Fruit fly (Drosophila melanogaster): ENCODE measurements around the gene Rbp6.

Rbp6 gene

dm6 chr3L:17053932-17054331 is 184.1 kb downstream of the Rbp6 start:
- TF ChIP-seq h (optimal IDR thresholded peaks at IDR 0.05) = no peak
- TF ChIP-seq Myc (optimal IDR thresholded peaks at IDR 0.05) = no peak
- TF ChIP-seq insv (optimal IDR thresholded peaks at IDR 0.05) = no peak
- TF ChIP-seq Sin3A (optimal IDR thresholded peaks at IDR 0.05) = no peak
- TF ChIP-seq psq (optimal IDR thresholded peaks at IDR 0.05) = no peak
- TF ChIP-seq ttk (optimal IDR thresholded peaks at IDR 0.05) = no peak

dm6 chr3L:17052388-17052905 is 185.6 kb downstream of the Rbp6 start:
- TF ChIP-seq psq (optimal IDR thresholded peaks at IDR 0.05) (no peak), ttk (optimal IDR thresholded peaks at IDR 0.05) (no peak), h (optimal IDR thresholded peaks at IDR 0.05) (no peak), Myc (optimal IDR thresholded peaks at IDR 0.05) (no peak), Sin3A (optimal IDR thresholded peaks at IDR 0.05) (no peak), insv (optimal IDR thresholded peaks at IDR 0.05) (no peak)

dm6 chr3L:17051472-17051871 is 186.5 kb downstream of the Rbp6 start:
- TF ChIP-seq Sin3A (optimal IDR thresholded peaks at IDR 0.05) = no peak
- no peak for TF ChIP-seq ttk (optimal IDR thresholded peaks at IDR 0.05)
- no peak for TF ChIP-seq Myc (optimal IDR thresholded peaks at IDR 0.05)
- TF ChIP-seq psq (optimal IDR thresholded peaks at IDR 0.05) = no peak

- TF ChIP-seq Myc (optimal IDR thresholded peaks at IDR 0.05) (no peak), ttk (optimal IDR thresholded peaks at IDR 0.05) (no peak), psq (optimal IDR thresholded peaks at IDR 0.05) (no peak), insv (optimal IDR thresholded peaks at IDR 0.05) (no peak), Sin3A (optimal IDR thresholded peaks at IDR 0.05) (no peak), h (optimal IDR thresholded peaks at IDR 0.05) (no peak)
Observed at dm6 chr3L:17050661-17051452, 187.2 kb downstream of the Rbp6 start.

- TF ChIP-seq h (optimal IDR thresholded peaks at IDR 0.05) (no peak), Myc (optimal IDR thresholded peaks at IDR 0.05) (no peak), Sin3A (optimal IDR thresholded peaks at IDR 0.05) (no peak), psq (optimal IDR thresholded peaks at IDR 0.05) (no peak), insv (optimal IDR thresholded peaks at IDR 0.05) (no peak), ttk (optimal IDR thresholded peaks at IDR 0.05) (no peak)
Observed at dm6 chr3L:17049912-17050345, 188.1 kb downstream of the Rbp6 start.

dm6 chr3L:17049314-17049713 is 188.7 kb downstream of the Rbp6 start, which contains the start of gene rogdi:
Gene rogdi (plus strand): TSS chr3L:17049512.
- TF ChIP-seq ttk (optimal IDR thresholded peaks at IDR 0.05) (no peak), Sin3A (optimal IDR thresholded peaks at IDR 0.05) (no peak), psq (optimal IDR thresholded peaks at IDR 0.05) (no peak), Myc (optimal IDR thresholded peaks at IDR 0.05) (no peak), h (optimal IDR thresholded peaks at IDR 0.05) (no peak), insv (optimal IDR thresholded peaks at IDR 0.05) (no peak)

- TF ChIP-seq Sin3A (optimal IDR thresholded peaks at IDR 0.05) = no peak
- TF ChIP-seq ttk (optimal IDR thresholded peaks at IDR 0.05) = no peak
- TF ChIP-seq psq (optimal IDR thresholded peaks at IDR 0.05) = no peak
- no peak for TF ChIP-seq insv (optimal IDR thresholded peaks at IDR 0.05)
- TF ChIP-seq h (optimal IDR thresholded peaks at IDR 0.05) = no peak
- no peak for TF ChIP-seq Myc (optimal IDR thresholded peaks at IDR 0.05)
Observed at dm6 chr3L:17047811-17048239, 190.2 kb downstream of the Rbp6 start.

dm6 chr3L:17045431-17046238 is 192.4 kb downstream of the Rbp6 start, which contains the start of gene TpnC73F:
Gene TpnC73F (plus strand): TSS chr3L:17046063.
- no peak for TF ChIP-seq Myc (optimal IDR thresholded peaks at IDR 0.05)
- no peak for TF ChIP-seq insv (optimal IDR thresholded peaks at IDR 0.05)
- TF ChIP-seq Sin3A (optimal IDR thresholded peaks at IDR 0.05) = no peak
- no peak for TF ChIP-seq ttk (optimal IDR thresholded peaks at IDR 0.05)
- no peak for TF ChIP-seq h (optimal IDR thresholded peaks at IDR 0.05)
- TF ChIP-seq psq (optimal IDR thresholded peaks at IDR 0.05) = no peak

- TF ChIP-seq Myc (optimal IDR thresholded peaks at IDR 0.05) (no peak), insv (optimal IDR thresholded peaks at IDR 0.05) (no peak), ttk (optimal IDR thresholded peaks at IDR 0.05) (no peak), h (optimal IDR thresholded peaks at IDR 0.05) (no peak), Sin3A (optimal IDR thresholded peaks at IDR 0.05) (no peak), psq (optimal IDR thresholded peaks at IDR 0.05) (no peak)
Observed at dm6 chr3L:17044799-17045198, 193.2 kb downstream of the Rbp6 start, which contains the start of gene Pop5. Gene Pop5 (minus strand): TSS chr3L:17045038.

- TF ChIP-seq psq (optimal IDR thresholded peaks at IDR 0.05) (no peak), Sin3A (optimal IDR thresholded peaks at IDR 0.05) (no peak), h (optimal IDR thresholded peaks at IDR 0.05) (no peak), ttk (optimal IDR thresholded peaks at IDR 0.05) (no peak), insv (optimal IDR thresholded peaks at IDR 0.05) (no peak), Myc (optimal IDR thresholded peaks at IDR 0.05) (no peak)
Observed at dm6 chr3L:17042297-17042921, 195.6 kb downstream of the Rbp6 start, which contains the start of the genes scaf6 and Papst2. Gene scaf6 (minus strand): TSS chr3L:17042574. Gene Papst2 (plus strand): TSS chr3L:17042797.

- TF ChIP-seq ttk (optimal IDR thresholded peaks at IDR 0.05) (no peak), Sin3A (optimal IDR thresholded peaks at IDR 0.05) (no peak), h (optimal IDR thresholded peaks at IDR 0.05) (no peak), insv (optimal IDR thresholded peaks at IDR 0.05) (no peak)
Observed at dm6 chr3L:17035492-17035891, 202.5 kb downstream of the Rbp6 start, which contains the start of gene beg. Gene beg (plus strand): TSS chr3L:17035668.
